Worm (Caenorhabditis elegans) whole organism, L3 larva: ENCODE results near the gene C25B8.8.

Experiments
- ZK546.5 ChIP-seq: sonication (generic microtip); optimal IDR thresholded peaks from 2 replicates; lab custom pipeline; 2017; ENCODE audit warnings: missing biosample characterization, missing genetic modification characterization
- ama-1 ChIP-seq: fragments of 150-350 bp; optimal IDR thresholded peaks from 2 replicates; lab custom pipeline; 2018
- ceh-16 ChIP-seq: sonication (generic microtip); optimal IDR thresholded peaks from 2 replicates; lab custom pipeline; 2017; ENCODE audit warnings: missing biosample characterization, missing genetic modification characterization
- ceh-28 ChIP-seq: fragments of 150-350 bp; optimal IDR thresholded peaks from 2 replicates; lab custom pipeline; 2014; ENCODE audit warnings: missing biosample characterization, missing genetic modification reagents, missing genetic modification characterization
- ceh-82 ChIP-seq: fragments of 150-350 bp; optimal IDR thresholded peaks from 2 replicates; lab custom pipeline; 2014; ENCODE audit warnings: missing biosample characterization, missing genetic modification characterization
- ceh-9 ChIP-seq: sonication (generic microtip); optimal IDR thresholded peaks from 2 replicates; lab custom pipeline; 2018; ENCODE audit warnings: missing biosample characterization, missing genetic modification characterization
- egl-27 ChIP-seq: sonication (generic microtip); optimal IDR thresholded peaks from 4 replicates; lab custom pipeline; 2017; ENCODE audit warnings: missing biosample characterization, missing genetic modification reagents, missing genetic modification characterization
- egl-5 ChIP-seq: fragments of 150-350 bp; optimal IDR thresholded peaks from 2 replicates; lab custom pipeline; 2017; ENCODE audit warnings: missing biosample characterization, missing genetic modification reagents, missing genetic modification characterization, inconsistent platforms
- elt-1 ChIP-seq: fragments of 150-350 bp; optimal IDR thresholded peaks from 2 replicates; lab custom pipeline; 2014; ENCODE audit warnings: missing biosample characterization, missing genetic modification characterization
- elt-2 ChIP-seq: sonication (generic microtip); optimal IDR thresholded peaks from 2 replicates; lab custom pipeline; 2016; ENCODE audit warnings: missing genetic modification reagents, mild to moderate bottlenecking, missing genetic modification characterization, missing compliant biosample characterization
- elt-3 ChIP-seq, 3 experiments: fragments of 150-350 bp in 1 of 3; sonication (generic microtip) in 2 of 3; optimal IDR thresholded peaks; 2 replicates in 2 of 3; 4 replicates in 1 of 3; lab custom pipeline; 2014 to 2017; ENCODE audit warnings: missing biosample characterization in 3 of 3, missing genetic modification characterization in 3 of 3
- fkh-10 ChIP-seq: sonication (generic microtip); optimal IDR thresholded peaks from 2 replicates; lab custom pipeline; 2017; ENCODE audit warnings: missing biosample characterization, missing genetic modification reagents, missing genetic modification characterization
- fkh-2 ChIP-seq: fragments of 150-350 bp; optimal IDR thresholded peaks from 2 replicates; lab custom pipeline; 2014; ENCODE audit warnings: missing biosample characterization, missing genetic modification reagents, missing genetic modification characterization
- fos-1 ChIP-seq: fragments of 150-350 bp; optimal IDR thresholded peaks from 2 replicates; lab custom pipeline; 2014; ENCODE audit warnings: missing biosample characterization, missing genetic modification characterization
- hmg-11 ChIP-seq: sonication (generic microtip); optimal IDR thresholded peaks from 2 replicates; lab custom pipeline; 2016; ENCODE audit warnings: missing genetic modification characterization, missing compliant biosample characterization
- jun-1 ChIP-seq: fragments of 150-350 bp; optimal IDR thresholded peaks from 2 replicates; lab custom pipeline; 2014; ENCODE audit warnings: missing biosample characterization, missing genetic modification reagents, missing genetic modification characterization
- lin-15B ChIP-seq: fragments of 150-350 bp; optimal IDR thresholded peaks from 2 replicates; lab custom pipeline; 2014; ENCODE audit warnings: missing biosample characterization, missing genetic modification characterization
- lsy-12 ChIP-seq: sonication (generic microtip); optimal IDR thresholded peaks from 2 replicates; lab custom pipeline; 2016; ENCODE audit warnings: mild to moderate bottlenecking, missing genetic modification characterization, missing compliant biosample characterization
- mdl-1 ChIP-seq: fragments of 150-350 bp; optimal IDR thresholded peaks from 2 replicates; lab custom pipeline; 2014; ENCODE audit warnings: missing biosample characterization, missing genetic modification characterization
- mml-1 ChIP-seq: fragments of 150-350 bp; sonication (generic microtip); optimal IDR thresholded peaks from 3 replicates; lab custom pipeline; 2014; ENCODE audit warnings: missing biosample characterization, missing genetic modification characterization
- nhr-12 ChIP-seq: fragments of 150-350 bp; optimal IDR thresholded peaks from 2 replicates; lab custom pipeline; 2014; ENCODE audit warnings: missing biosample characterization, missing genetic modification characterization
- nhr-23 ChIP-seq: fragments of 150-350 bp; optimal IDR thresholded peaks from 2 replicates; lab custom pipeline; 2014; ENCODE audit warnings: missing biosample characterization, missing genetic modification reagents, missing genetic modification characterization
- nhr-237 ChIP-seq: fragments of 150-350 bp; optimal IDR thresholded peaks from 2 replicates; lab custom pipeline; 2014; ENCODE audit warnings: missing biosample characterization, missing genetic modification characterization
- nhr-28 ChIP-seq: fragments of 150-350 bp; optimal IDR thresholded peaks from 2 replicates; lab custom pipeline; 2014; ENCODE audit warnings: missing biosample characterization, missing genetic modification characterization
- nhr-43 ChIP-seq: sonication (generic microtip); optimal IDR thresholded peaks from 2 replicates; lab custom pipeline; 2016; ENCODE audit warnings: mild to moderate bottlenecking, missing genetic modification characterization, missing compliant biosample characterization; ENCODE audit not compliant: poor library complexity, severe bottlenecking
- nhr-77 ChIP-seq: fragments of 150-350 bp; optimal IDR thresholded peaks from 2 replicates; lab custom pipeline; 2014; ENCODE audit warnings: missing biosample characterization, missing genetic modification characterization
- pha-4 ChIP-seq: fragments of 150-350 bp; optimal IDR thresholded peaks from 2 replicates; lab custom pipeline; 2014; ENCODE audit warnings: missing biosample characterization, missing genetic modification reagents, missing genetic modification characterization
- pqm-1 ChIP-seq: fragments of 150-350 bp; optimal IDR thresholded peaks from 2 replicates; lab custom pipeline; 2017; ENCODE audit warnings: missing biosample characterization, missing genetic modification characterization, inconsistent platforms
- sea-2 ChIP-seq: fragments of 150-350 bp; sonication (generic microtip); optimal IDR thresholded peaks from 4 replicates; lab custom pipeline; 2014; ENCODE audit warnings: missing biosample characterization, missing genetic modification reagents, missing genetic modification characterization
- skn-1 ChIP-seq: fragments of 150-350 bp; optimal IDR thresholded peaks from 2 replicates; lab custom pipeline; 2014; ENCODE audit warnings: missing biosample characterization, missing genetic modification characterization
- snpc-4 ChIP-seq: fragments of 150-350 bp; optimal IDR thresholded peaks from 2 replicates; lab custom pipeline; 2014; ENCODE audit warnings: missing biosample characterization, missing genetic modification characterization
- tbx-2 ChIP-seq: sonication (generic microtip); optimal IDR thresholded peaks from 2 replicates; lab custom pipeline; 2016; ENCODE audit warnings: mild to moderate bottlenecking, missing genetic modification characterization, missing compliant biosample characterization
- unc-39 ChIP-seq: sonication (generic microtip); optimal IDR thresholded peaks from 4 replicates; lab custom pipeline; 2017; ENCODE audit warnings: missing biosample characterization, missing genetic modification characterization
- unc-62 ChIP-seq: fragments of 150-350 bp; sonication (generic microtip); optimal IDR thresholded peaks from 4 replicates; lab custom pipeline; 2014; ENCODE audit warnings: missing biosample characterization, missing genetic modification reagents, missing genetic modification characterization
- zag-1 ChIP-seq: fragments of 150-350 bp; optimal IDR thresholded peaks from 2 replicates; lab custom pipeline; 2014; ENCODE audit warnings: missing biosample characterization, missing genetic modification characterization
- ztf-11 ChIP-seq: fragments of 150-350 bp; optimal IDR thresholded peaks from 2 replicates; lab custom pipeline; 2014; ENCODE audit warnings: missing biosample characterization, missing genetic modification characterization
- ztf-4 ChIP-seq: fragments of 150-350 bp; optimal IDR thresholded peaks from 2 replicates; lab custom pipeline; 2014; ENCODE audit warnings: missing biosample characterization, missing genetic modification characterization

Gene C25B8.8

ce11 chrX:6625275-6625674 is 15.5 kb downstream of the C25B8.8 start:
- no peak for TF ChIP-seq nhr-28

ce11 chrX:6630645-6631044 is 20.8 kb downstream of the C25B8.8 start:
- TF ChIP-seq fkh-2 (no peak), ama-1 (lab: Kevin White, UChicago) (no peak), fos-1 (tag; lab: Kevin White, UChicago) (no peak), nhr-28 (no peak), mml-1 (no peak), ceh-28 (tag; lab: Kevin White, UChicago) (no peak), pqm-1 (tag; lab: Kevin White, UChicago) (no peak), lsy-12 (tag; lab: Kevin White, UChicago) (no peak), ceh-9 (tag; lab: Kevin White, UChicago) (no peak), lin-15B (tag; lab: Kevin White, UChicago) (no peak), mdl-1 (tag; lab: Kevin White, UChicago) (no peak), egl-27 (no peak), ceh-82 (tag; lab: Kevin White, UChicago) (no peak), pha-4 (tag; lab: Kevin White, UChicago) (no peak)

- no peak for TF ChIP-seq jun-1 (tag; lab: Kevin White, UChicago)
- no peak for TF ChIP-seq ama-1 (lab: Kevin White, UChicago)
- TF ChIP-seq nhr-12 (tag; lab: Kevin White, UChicago): no peak
- no peak for TF ChIP-seq ztf-11 (tag; lab: Kevin White, UChicago)
- TF ChIP-seq mml-1: no peak
- TF ChIP-seq lin-15B (tag; lab: Kevin White, UChicago): no peak
- no peak for TF ChIP-seq nhr-28
- no peak for TF ChIP-seq ZK546.5
- no peak for TF ChIP-seq nhr-237 (tag; lab: Kevin White, UChicago)
- TF ChIP-seq sea-2: no peak
- TF ChIP-seq hmg-11 (tag; lab: Kevin White, UChicago): no peak
- TF ChIP-seq fkh-10 (GFP tag; lab: Kevin White, UChicago): no peak
- no peak for TF ChIP-seq egl-5 (tag; lab: Kevin White, UChicago)
- no peak for TF ChIP-seq zag-1 (tag; lab: Kevin White, UChicago)
- TF ChIP-seq snpc-4 (tag; lab: Kevin White, UChicago): no peak
These were observed 21.6 kb downstream of the C25B8.8 start, which contains the start of gene aexr-2 for ce11 chrX:6631437-6631836. Gene aexr-2, minus strand, starts transcription at chrX:6631537.

ce11 chrX:6635173-6635572 is 25.4 kb downstream of the C25B8.8 start, which contains the start of gene aexr-1:
Gene aexr-1, minus strand, starts transcription at chrX:6635273.
- TF ChIP-seq nhr-23: no peak
- TF ChIP-seq lin-15B (tag; lab: Kevin White, UChicago): no peak
- TF ChIP-seq pqm-1 (tag; lab: Kevin White, UChicago): no peak
- no peak for TF ChIP-seq pha-4 (tag; lab: Kevin White, UChicago)
- TF ChIP-seq lsy-12 (tag; lab: Kevin White, UChicago): no peak
- TF ChIP-seq tbx-2 (tag; lab: Kevin White, UChicago): no peak
- TF ChIP-seq egl-5 (tag; lab: Kevin White, UChicago): no peak
- TF ChIP-seq ceh-9 (tag; lab: Kevin White, UChicago): no peak
- TF ChIP-seq elt-3 (tag; optimal IDR thresholded peaks at IDR 0.05; lab: Kevin White, UChicago): no peak
- TF ChIP-seq zag-1 (tag; lab: Kevin White, UChicago): no peak
- TF ChIP-seq elt-1 (tag; lab: Kevin White, UChicago): no peak
- no peak for TF ChIP-seq ztf-4 (tag; lab: Kevin White, UChicago)
- TF ChIP-seq fkh-10 (GFP tag; lab: Kevin White, UChicago): no peak
- no peak for TF ChIP-seq elt-2 (tag; lab: Kevin White, UChicago)
- no peak for TF ChIP-seq snpc-4 (tag; lab: Kevin White, UChicago)
- TF ChIP-seq ceh-28 (tag; lab: Kevin White, UChicago): no peak
- TF ChIP-seq ceh-16 (tag; lab: Kevin White, UChicago): no peak
- no peak for TF ChIP-seq unc-39 (tag; lab: Kevin White, UChicago)
- no peak for TF ChIP-seq nhr-12 (tag; lab: Kevin White, UChicago)
- TF ChIP-seq, all 47 proteins: peak for 0

- no peak for TF ChIP-seq egl-27
- no peak for TF ChIP-seq nhr-12 (tag; lab: Kevin White, UChicago)
- no peak for TF ChIP-seq nhr-43 (tag; lab: Kevin White, UChicago)
- TF ChIP-seq ama-1 (lab: Kevin White, UChicago): no peak
- no peak for TF ChIP-seq unc-62 (GFP tag; lab: Kevin White, UChicago)
- no peak for TF ChIP-seq skn-1 (tag; lab: Kevin White, UChicago)
- TF ChIP-seq elt-2 (tag; lab: Kevin White, UChicago): no peak
- TF ChIP-seq ceh-16 (tag; lab: Kevin White, UChicago): no peak
- TF ChIP-seq ZK546.5: no peak
- TF ChIP-seq nhr-77: no peak
These were observed 28.1 kb downstream of the C25B8.8 start for ce11 chrX:6637933-6638332.
